Worm (Caenorhabditis elegans): Measurements from ENCODE around the gene F19B2.5.
A peak's percentile ranks its signal among the peaks of the same experiment; 100 is the strongest.

F19B2.5 gene

DNA sequence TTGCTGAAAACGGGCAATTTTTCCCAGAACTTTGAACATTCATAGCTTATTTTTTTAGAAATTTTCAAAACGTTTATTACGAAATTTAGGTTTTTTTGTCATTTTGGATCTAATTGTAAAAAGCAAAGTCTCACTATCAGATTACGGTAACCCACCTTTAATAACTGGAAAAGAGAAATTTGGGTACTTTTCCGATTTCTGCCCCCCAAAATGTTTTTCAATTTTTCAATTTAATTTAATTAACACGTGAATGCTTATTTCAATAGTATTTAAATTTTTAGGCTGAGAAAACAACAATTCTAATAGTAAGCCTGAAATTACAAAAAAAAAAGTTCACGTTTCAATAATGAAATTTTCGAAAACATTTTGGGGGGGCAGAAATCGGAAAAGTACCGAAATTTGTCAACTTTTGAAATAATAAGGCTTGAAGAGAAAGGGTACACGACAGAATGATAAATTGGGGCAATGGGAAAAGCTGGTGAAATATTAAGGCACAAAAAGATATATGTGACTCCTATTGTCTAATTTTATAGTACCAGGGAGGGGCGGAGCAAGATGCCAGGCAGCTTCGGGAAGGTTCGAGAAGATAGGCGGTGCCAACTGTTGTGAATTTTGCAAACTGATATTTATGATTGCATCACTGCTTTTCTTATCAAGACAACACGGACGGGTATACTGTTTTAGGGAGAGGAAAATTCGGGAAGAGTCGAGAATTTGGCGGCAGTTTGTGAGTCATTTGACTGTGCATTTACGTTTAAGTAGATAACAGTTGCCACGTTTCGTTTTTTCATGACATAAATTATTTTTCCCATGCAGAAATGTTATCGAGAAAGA lies at the start of gene F19B2.5 (continued):
- TF ChIP-seq tbp1 (GFP tag; optimal IDR thresholded peaks at IDR 0.05) (peak; percentile 34), F33H1.4 (GFP tag; IDR thresholded peaks at IDR 0.05) (no peak), ceh-40 (GFP tag; IDR thresholded peaks at IDR 0.05) (no peak), K12H6.12 (tag; optimal IDR thresholded peaks at IDR 0.05) (no peak), ccch-3 (GFP tag; optimal IDR thresholded peaks at IDR 0.05) (no peak), rpc-1 (optimal IDR thresholded peaks at IDR 0.05) (peak; percentile 52), rpc-1 (tag; optimal IDR thresholded peaks at IDR 0.05) (no peak), dpl-1 (GFP tag; optimal IDR thresholded peaks at IDR 0.05) (no peak), zim-3 (tag; optimal IDR thresholded peaks at IDR 0.05) (peak; percentile 56), madf-3 (GFP tag; IDR thresholded peaks at IDR 0.05) (no peak), bed-2 (GFP tag; IDR thresholded peaks at IDR 0.05) (no peak), lir-1 (GFP tag; conservative IDR thresholded peaks at IDR 0.05) (no peak), mel-28 (tag; optimal IDR thresholded peaks at IDR 0.05; ENCODE audit: borderline replicate concordance) (no peak), egl-44 (GFP tag; IDR thresholded peaks at IDR 0.05) (no peak), ceh-27 (GFP tag; optimal IDR thresholded peaks at IDR 0.05) (no peak), athp-1 (tag; optimal IDR thresholded peaks at IDR 0.05) (no peak), B0336.3 (GFP tag; IDR thresholded peaks at IDR 0.05) (peak; percentile 81), ets-4 (GFP tag; optimal IDR thresholded peaks at IDR 0.05) (peak; percentile 90), let-607 (tag; optimal IDR thresholded peaks at IDR 0.05) (peak; percentile 83 to 95), dpff-1 (tag; optimal IDR thresholded peaks at IDR 0.05) (peak; percentile 47), rcor-1 (GFP tag; IDR thresholded peaks at IDR 0.05) (no peak), ztf-6 (GFP tag; IDR thresholded peaks at IDR 0.05) (no peak)

DNA sequence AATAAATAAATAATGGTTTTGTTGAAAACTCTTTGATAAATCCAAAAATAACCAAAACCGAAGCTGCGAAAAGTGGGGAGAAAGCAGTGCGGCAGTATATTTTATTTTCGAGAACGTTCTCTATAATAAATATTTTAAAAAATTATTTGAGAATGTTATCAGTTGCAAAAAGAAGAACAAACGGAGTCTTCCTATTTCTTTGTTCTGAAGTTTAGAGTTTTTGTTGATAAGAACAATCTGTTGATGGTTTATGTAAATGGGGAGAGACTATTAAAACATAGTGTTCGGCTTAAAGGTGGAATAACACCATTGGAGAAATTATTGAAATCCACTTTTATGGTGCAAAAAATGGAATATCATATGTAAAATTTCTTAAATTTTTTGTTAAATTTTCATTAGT lies 49.1 kb upstream of the F19B2.5 start:
- TF ChIP-seq hmg-1.2 (GFP tag; IDR thresholded peaks at IDR 0.05), result no peak
- TF ChIP-seq nhr-120 (GFP tag; IDR thresholded peaks at IDR 0.05), result no peak
- no peak for TF ChIP-seq ceh-58 (GFP tag; IDR thresholded peaks at IDR 0.05)
- TF ChIP-seq mes-4 (tag; optimal IDR thresholded peaks at IDR 0.05), result no peak
- no peak for TF ChIP-seq lsl-1 (GFP tag; optimal IDR thresholded peaks at IDR 0.05)
- no peak for TF ChIP-seq tbx-9 (tag; optimal IDR thresholded peaks at IDR 0.05; ENCODE audit: borderline replicate concordance)
- TF ChIP-seq hsf-1 (GFP tag; IDR thresholded peaks at IDR 0.05), result no peak
- no peak for TF ChIP-seq sdz-38 (tag; optimal IDR thresholded peaks at IDR 0.05)
- no peak for TF ChIP-seq lin-54 (GFP tag; optimal IDR thresholded peaks at IDR 0.05)

DNA sequence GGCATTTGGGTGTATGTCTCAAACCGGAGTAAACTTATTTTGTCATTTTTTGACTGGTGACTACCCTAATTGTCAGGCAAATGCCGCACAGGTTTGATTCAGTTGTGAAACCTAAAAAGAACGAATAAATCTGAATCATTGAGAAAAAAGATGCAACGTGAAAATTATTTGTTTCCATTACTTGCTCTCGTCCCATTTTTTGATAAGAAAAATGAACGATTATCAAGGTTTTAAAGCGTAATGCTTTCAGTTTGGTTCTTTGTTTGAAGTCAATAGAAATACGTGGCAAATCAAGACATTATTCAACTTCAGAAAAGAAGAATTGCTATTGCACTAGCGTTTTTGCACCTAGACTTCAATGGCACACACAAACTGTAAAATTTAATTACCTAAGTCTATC lies 48.6 kb upstream of the F19B2.5 start, which contains the start of gene Y113G7B.12:
Gene Y113G7B.12 (minus strand): TSS at position 101 of the 400 bp plus-strand sequence.
- TF ChIP-seq bed-2 (GFP tag; IDR thresholded peaks at IDR 0.05) (no peak), mes-4 (tag; optimal IDR thresholded peaks at IDR 0.05) (no peak), F37B4.10 (GFP tag; IDR thresholded peaks at IDR 0.05) (no peak), F33H1.4 (GFP tag; IDR thresholded peaks at IDR 0.05) (no peak), bed-1 (GFP tag; IDR thresholded peaks at IDR 0.05) (no peak), ztf-22 (GFP tag; optimal IDR thresholded peaks at IDR 0.05) (no peak)

DNA sequence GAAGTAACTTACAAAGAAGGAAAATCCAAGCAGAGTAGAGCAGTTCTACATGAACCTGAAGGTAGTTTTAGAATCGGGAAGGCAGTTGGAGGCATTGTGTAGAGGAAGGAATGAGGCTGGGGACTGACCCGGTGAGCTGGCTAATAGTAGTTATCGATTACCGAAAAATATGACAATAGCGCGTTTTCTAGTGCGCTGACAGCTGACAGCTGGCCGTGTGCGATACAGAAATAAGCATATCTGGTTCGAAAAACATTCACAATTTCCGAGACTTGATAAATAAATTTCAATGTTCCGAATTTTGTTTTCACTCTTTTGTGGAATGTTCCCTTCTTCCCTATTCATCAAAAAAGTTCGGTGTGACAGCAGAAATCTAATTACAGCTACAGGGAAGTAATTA lies 42.1 kb upstream of the F19B2.5 start, which contains the start of the genes fbxb-59 and srbc-34:
Gene fbxb-59 (minus strand): TSS at position 101 of the 400 bp plus-strand sequence.
Gene srbc-34 (plus strand): TSS at position 233 of the 400 bp plus-strand sequence.
- TF ChIP-seq akir-1 (GFP tag; optimal IDR thresholded peaks at IDR 0.05), result no peak
- no peak for TF ChIP-seq ceh-79 (tag; optimal IDR thresholded peaks at IDR 0.05)
- TF ChIP-seq somi-1 (GFP tag; optimal IDR thresholded peaks at IDR 0.05), result no peak
- no peak for TF ChIP-seq F39B2.1 (GFP tag; IDR thresholded peaks at IDR 0.05)
